Fruit fly (Drosophila melanogaster) whole organism, adult: ENCODE measurements around the gene CG15412.

Experiments used
- CG11617 ChIP-seq: fragments of 200-800 bp; sonication (Bioruptor generic); optimal IDR thresholded peaks from 2 replicates; lab custom pipeline; 2017; ENCODE audit warnings: mild to moderate bottlenecking, missing biosample characterization, missing genetic modification reagents, missing genetic modification characterization
- CG12768 ChIP-seq: fragments of 200-800 bp; sonication (Bioruptor generic); optimal IDR thresholded peaks from 2 replicates; lab custom pipeline; 2017; ENCODE audit warnings: missing biosample characterization, missing genetic modification characterization, mild to moderate bottlenecking, moderate library complexity, missing genetic modification reagents
- CG33017 ChIP-seq: fragments of 200-800 bp; sonication (Bioruptor generic); optimal IDR thresholded peaks from 2 replicates; lab custom pipeline; 2018; ENCODE audit warnings: missing biosample characterization, mild to moderate bottlenecking, missing genetic modification characterization, moderate library complexity
- CG5204 ChIP-seq: fragments of 200-800 bp; sonication (Bioruptor generic); optimal IDR thresholded peaks from 2 replicates; lab custom pipeline; 2016; ENCODE audit warnings: missing biosample characterization, missing genetic modification characterization
- CG7045 ChIP-seq: fragments of 200-800 bp; sonication (Bioruptor generic); optimal IDR thresholded peaks from 2 replicates; lab custom pipeline; 2017; ENCODE audit warnings: missing biosample characterization, mild to moderate bottlenecking, missing genetic modification characterization
- CG7101 ChIP-seq: fragments of 200-800 bp; sonication (Bioruptor generic); optimal IDR thresholded peaks from 2 replicates; lab custom pipeline; 2018; ENCODE audit warnings: missing biosample characterization, mild to moderate bottlenecking, missing genetic modification characterization, moderate library complexity
- Crg-1 ChIP-seq: fragments of 200-800 bp; sonication (Bioruptor generic); optimal IDR thresholded peaks from 2 replicates; lab custom pipeline; 2016; ENCODE audit warnings: missing biosample characterization, missing genetic modification characterization
- Hr96 ChIP-seq: fragments of 200-800 bp; sonication (Bioruptor generic); optimal IDR thresholded peaks from 2 replicates; lab custom pipeline; 2016; ENCODE audit warnings: missing biosample characterization, missing genetic modification characterization
- Mnt ChIP-seq: fragments of 200-800 bp; sonication (Bioruptor generic); optimal IDR thresholded peaks from 2 replicates; lab custom pipeline; 2016; ENCODE audit warnings: missing biosample characterization, mild to moderate bottlenecking, missing genetic modification characterization
- bab1 ChIP-seq: fragments of 200-800 bp; sonication (Bioruptor generic); optimal IDR thresholded peaks from 3 replicates; lab custom pipeline; 2019; ENCODE audit warnings: missing biosample characterization, mild to moderate bottlenecking, missing genetic modification characterization, moderate library complexity
- kay ChIP-seq: fragments of 200-800 bp; sonication (Bioruptor generic); peaks from one replicate; lab custom pipeline; 2016; ENCODE audit warnings: missing biosample characterization, missing genetic modification characterization, borderline replicate concordance
- ovo ChIP-seq: fragments of 200-800 bp; sonication (Bioruptor generic); optimal IDR thresholded peaks from 2 replicates; lab custom pipeline; 2016; ENCODE audit warnings: missing biosample characterization, missing genetic modification characterization
- pad ChIP-seq: fragments of 200-800 bp; sonication (Bioruptor generic); optimal IDR thresholded peaks from 3 replicates; lab custom pipeline; 2017; ENCODE audit warnings: missing biosample characterization, missing genetic modification characterization, mild to moderate bottlenecking, moderate library complexity, missing genetic modification reagents
- tj ChIP-seq: fragments of 200-800 bp; sonication (Bioruptor generic); optimal IDR thresholded peaks from 3 replicates; lab custom pipeline; 2017; ENCODE audit warnings: missing biosample characterization, mild to moderate bottlenecking, missing genetic modification characterization, moderate library complexity

DNA sequence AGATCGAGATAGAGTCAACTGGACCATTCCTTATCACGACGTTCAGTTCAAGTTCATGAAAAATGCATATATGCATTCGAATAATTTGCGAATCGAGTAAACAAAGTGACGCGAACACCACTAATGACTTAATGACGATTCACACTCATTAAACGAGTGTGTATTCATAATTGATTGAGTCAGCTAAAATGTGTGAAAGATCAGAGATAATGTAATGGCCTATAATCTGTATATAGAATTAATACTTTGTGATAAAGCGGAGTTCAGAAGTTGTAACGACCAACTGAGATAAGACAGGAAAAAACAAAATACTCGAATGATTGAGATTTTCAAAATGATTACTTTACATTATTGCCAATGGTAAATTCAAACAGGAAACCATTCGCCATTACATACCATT lies 5.7 kb downstream of the CG15412 start:
- TF ChIP-seq pad (no peak), Hr96 (no peak), kay (peak; percentile 73), CG12768 (GFP tag; lab: Kevin White, UChicago) (no peak), ovo (GFP tag; lab: Kevin White, UChicago) (no peak), CG7045 (GFP tag; lab: Kevin White, UChicago) (no peak), CG11617 (GFP tag; lab: Kevin White, UChicago) (no peak), Crg-1 (no peak), CG7101 (no peak), CG5204 (GFP tag; lab: Kevin White, UChicago) (no peak), CG33017 (tag; lab: Kevin White, UChicago) (no peak), Mnt (GFP tag; lab: Kevin White, UChicago) (no peak), bab1 (GFP tag; lab: Kevin White, UChicago) (no peak), tj (peak; percentile 49)
